Worm (Caenorhabditis elegans): Measurements from ENCODE around the gene pfk-1.1.

ce11 chrX:2975421-2975820 lies 34.7 kb downstream of the pfk-1.1 start:
- TF ChIP-seq elt-3 (tag; optimal IDR thresholded peaks at IDR 0.05), result no peak
- no peak for TF ChIP-seq lin-13 (GFP tag; optimal IDR thresholded peaks at IDR 0.05)
- TF ChIP-seq nhr-11 (tag; optimal IDR thresholded peaks at IDR 0.05), result no peak
- no peak for TF ChIP-seq unc-39 (tag; optimal IDR thresholded peaks at IDR 0.05)
- no peak for TF ChIP-seq ZK546.5 (tag; optimal IDR thresholded peaks at IDR 0.05)

Data from whole organism, L2 larva.